Fruit fly (Drosophila melanogaster) whole organism, embryonic: ENCODE measurements around the gene DPCoAC.
A peak's percentile ranks its signal among the peaks of the same experiment; 100 is the strongest.

ENCODE experiments used
- CG10147 ChIP-seq: fragments of 200-800 bp; sonication (Bioruptor generic); optimal IDR thresholded peaks from 2 replicates; lab custom pipeline; 2019; ENCODE audit warnings: missing biosample characterization, mild to moderate bottlenecking, missing genetic modification characterization, moderate library complexity
- CG12219 ChIP-seq: fragments of 200-800 bp; sonication (Bioruptor generic); optimal IDR thresholded peaks from 3 replicates; lab custom pipeline; 2018; ENCODE audit warnings: missing biosample characterization, mild to moderate bottlenecking, missing genetic modification characterization
- CG13894 ChIP-seq: fragments of 200-800 bp; sonication (Bioruptor generic); optimal IDR thresholded peaks from 3 replicates; lab custom pipeline; 2018; ENCODE audit warnings: missing biosample characterization, mild to moderate bottlenecking, missing genetic modification characterization, moderate library complexity
- CG15073 ChIP-seq: fragments of 200-800 bp; sonication (Bioruptor generic); optimal IDR thresholded peaks from 2 replicates; lab custom pipeline; 2016; ENCODE audit warnings: missing biosample characterization, missing genetic modification characterization
- CG15269 ChIP-seq: fragments of 200-800 bp; sonication (Bioruptor generic); optimal IDR thresholded peaks from 2 replicates; lab custom pipeline; 2018; ENCODE audit warnings: missing biosample characterization, mild to moderate bottlenecking, missing genetic modification characterization, moderate library complexity
- CG15479 ChIP-seq: fragments of 200-800 bp; sonication (Bioruptor generic); optimal IDR thresholded peaks from 3 replicates; lab custom pipeline; 2019; ENCODE audit warnings: missing biosample characterization, mild to moderate bottlenecking, missing genetic modification characterization, moderate library complexity
- CG16813 ChIP-seq: fragments of 200-800 bp; sonication (Bioruptor generic); IDR thresholded peaks from 3 replicates; pipeline ENCODE4 v1.3.6; 2022; ENCODE audit warnings: missing biosample characterization, missing genetic modification characterization; ENCODE audit not compliant: partially characterized antibody
- CG17612 ChIP-seq: fragments of 200-800 bp; sonication (Bioruptor generic); IDR thresholded peaks from 2 replicates; pipeline ENCODE4 v1.3.6; 2022; ENCODE audit warnings: missing biosample characterization, missing genetic modification characterization
- CG2129 ChIP-seq: fragments of 200-800 bp; sonication (Bioruptor generic); IDR thresholded peaks from 2 replicates; pipeline ENCODE4 v1.3.6; 2022; ENCODE audit warnings: missing biosample characterization, missing genetic modification characterization; ENCODE audit not compliant: partially characterized antibody
- CG2202 ChIP-seq: fragments of 200-800 bp; sonication (Bioruptor generic); optimal IDR thresholded peaks from 2 replicates; lab custom pipeline; 2018; ENCODE audit warnings: missing biosample characterization, mild to moderate bottlenecking, missing genetic modification characterization
- CG2678 ChIP-seq: fragments of 200-800 bp; sonication (Bioruptor generic); optimal IDR thresholded peaks from 3 replicates; lab custom pipeline; 2019; ENCODE audit warnings: missing biosample characterization, mild to moderate bottlenecking, missing genetic modification characterization, moderate library complexity
- CG2875 ChIP-seq: fragments of 200-800 bp; sonication (Bioruptor generic); optimal IDR thresholded peaks from 2 replicates; lab custom pipeline; 2017; ENCODE audit warnings: missing biosample characterization, mild to moderate bottlenecking, missing genetic modification characterization, missing genetic modification reagents
- CG3065 ChIP-seq: fragments of 200-800 bp; sonication (Bioruptor generic); optimal IDR thresholded peaks from 2 replicates; lab custom pipeline; 2016; ENCODE audit warnings: missing biosample characterization, missing genetic modification characterization
- CG6813 ChIP-seq: fragments of 200-800 bp; sonication (Bioruptor generic); optimal IDR thresholded peaks from 2 replicates; lab custom pipeline; 2017; ENCODE audit warnings: missing biosample characterization, missing genetic modification characterization, mild to moderate bottlenecking, moderate library complexity, missing genetic modification reagents
- CG7928 ChIP-seq: fragments of 200-800 bp; sonication (Bioruptor generic); optimal IDR thresholded peaks from 2 replicates; lab custom pipeline; 2017; ENCODE audit warnings: missing biosample characterization, mild to moderate bottlenecking, missing genetic modification characterization
- CG8089 ChIP-seq: fragments of 200-800 bp; sonication (Bioruptor generic); optimal IDR thresholded peaks from 3 replicates; lab custom pipeline; 2016; ENCODE audit warnings: missing biosample characterization, missing genetic modification characterization
- CTCF ChIP-seq: fragments of 200-800 bp; sonication (Bioruptor generic); optimal IDR thresholded peaks from 2 replicates; lab custom pipeline; 2017; ENCODE audit warnings: missing biosample characterization, mild to moderate bottlenecking, missing genetic modification characterization, moderate library complexity
- Camta ChIP-seq: fragments of 200-800 bp; sonication (Bioruptor generic); optimal IDR thresholded peaks from 2 replicates; lab custom pipeline; 2016; ENCODE audit warnings: missing biosample characterization, missing genetic modification characterization
- Chrac-16 ChIP-seq: fragments of 200-800 bp; sonication (Bioruptor generic); optimal IDR thresholded peaks from 3 replicates; lab custom pipeline; 2016; ENCODE audit warnings: missing biosample characterization, missing genetic modification characterization
- CkIIα-i1 ChIP-seq: fragments of 200-800 bp; sonication (Bioruptor generic); IDR thresholded peaks from 2 replicates; pipeline ENCODE4 v1.3.6; 2022; ENCODE audit warnings: missing biosample characterization, missing genetic modification characterization
- D19B ChIP-seq: fragments of 200-800 bp; sonication (Bioruptor generic); optimal IDR thresholded peaks from 2 replicates; lab custom pipeline; 2017; ENCODE audit warnings: missing biosample characterization, mild to moderate bottlenecking, missing genetic modification characterization
- Hr3 ChIP-seq: fragments of 200-800 bp; sonication (Bioruptor generic); optimal IDR thresholded peaks from 3 replicates; lab custom pipeline; 2016; ENCODE audit warnings: missing biosample characterization, missing genetic modification characterization
- Hr39 ChIP-seq: fragments of >200 bp; optimal IDR thresholded peaks from 2 replicates; lab custom pipeline; 2017
- Hr51 ChIP-seq, 2 experiments: fragments of 200-800 bp; sonication (Bioruptor generic); optimal IDR thresholded peaks; 2 replicates in 1 of 2; 3 replicates in 1 of 2; lab custom pipeline; 2016 to 2018; ENCODE audit warnings: missing biosample characterization in 2 of 2, missing genetic modification characterization in 2 of 2, mild to moderate bottlenecking in 1 of 2, moderate library complexity in 1 of 2
- MTF-1 ChIP-seq: fragments of 200-800 bp; sonication (Bioruptor generic); optimal IDR thresholded peaks from 2 replicates; lab custom pipeline; 2018; ENCODE audit warnings: missing biosample characterization, mild to moderate bottlenecking, missing genetic modification characterization, borderline replicate concordance
- Meics ChIP-seq: fragments of 200-800 bp; sonication (Bioruptor generic); optimal IDR thresholded peaks from 2 replicates; lab custom pipeline; 2017; ENCODE audit warnings: missing biosample characterization, mild to moderate bottlenecking, missing genetic modification characterization
- Opbp ChIP-seq: fragments of 200-800 bp; sonication (Bioruptor generic); IDR thresholded peaks from 3 replicates; pipeline ENCODE4 v1.3.6; 2022; ENCODE audit warnings: missing biosample characterization, missing genetic modification characterization; ENCODE audit not compliant: partially characterized antibody
- Pdp1 ChIP-seq, 2 experiments: fragments of 200-800 bp; sonication (Bioruptor generic); optimal IDR thresholded peaks; 3 replicates each; lab custom pipeline; 2016; ENCODE audit warnings: missing biosample characterization in 2 of 2, missing genetic modification characterization in 2 of 2, mild to moderate bottlenecking in 1 of 2, moderate library complexity in 1 of 2
- Stat92E ChIP-seq, 3 experiments: fragments of >200 bp in 2 of 3; fragments of 200-800 bp in 1 of 3; sonication (Bioruptor generic) in 1 of 3; optimal IDR thresholded peaks; 2 replicates each; lab custom pipeline; 2017 to 2019; ENCODE audit warnings: missing biosample characterization in 3 of 3, missing genetic modification characterization in 3 of 3, mild to moderate bottlenecking in 1 of 3, moderate library complexity in 1 of 3
- Xrp1 ChIP-seq: fragments of 200-800 bp; sonication (Bioruptor generic); IDR thresholded peaks from 2 replicates; pipeline ENCODE4 v1.3.6; 2022; ENCODE audit warnings: missing biosample characterization, missing genetic modification characterization
- cad ChIP-seq: fragments of >200 bp; optimal IDR thresholded peaks from 2 replicates; lab custom pipeline; 2017; ENCODE audit warnings: missing biosample characterization, missing genetic modification characterization
- chif ChIP-seq, 2 experiments: fragments of 200-800 bp; sonication (Bioruptor generic); optimal IDR thresholded peaks; 3 replicates each; lab custom pipeline; 2016; ENCODE audit warnings: missing biosample characterization in 2 of 2, missing genetic modification characterization in 2 of 2
- chm ChIP-seq: fragments of 200-800 bp; sonication (Bioruptor generic); IDR thresholded peaks from 2 replicates; pipeline ENCODE4 v1.3.6; 2022; ENCODE audit warnings: missing biosample characterization, missing genetic modification characterization
- crc ChIP-seq: fragments of 200-800 bp; sonication (Bioruptor generic); optimal IDR thresholded peaks from 2 replicates; lab custom pipeline; 2016; ENCODE audit warnings: missing biosample characterization, missing genetic modification characterization
- ewg ChIP-seq: fragments of 200-800 bp; sonication (Bioruptor generic); optimal IDR thresholded peaks from 3 replicates; lab custom pipeline; 2017; ENCODE audit warnings: mild to moderate bottlenecking, missing biosample characterization, missing genetic modification reagents, missing genetic modification characterization
- fru ChIP-seq: fragments of >200 bp; optimal IDR thresholded peaks from 2 replicates; lab custom pipeline; 2017
- lov ChIP-seq, 2 experiments: fragments of 200-800 bp in 1 of 2; fragments of >200 bp in 1 of 2; sonication (Bioruptor generic) in 1 of 2; IDR thresholded peaks in 1 of 2; optimal IDR thresholded peaks in 1 of 2; 2 replicates in 1 of 2; 3 replicates in 1 of 2; pipeline versions ENCODE4 v1.3.6 to Lab custom; 2017 to 2022; ENCODE audit warnings: missing biosample characterization in 1 of 2, missing genetic modification characterization in 1 of 2
- oc ChIP-seq: fragments of 200-800 bp; sonication (Bioruptor generic); optimal IDR thresholded peaks from 2 replicates; lab custom pipeline; 2018; ENCODE audit warnings: missing biosample characterization, mild to moderate bottlenecking, missing genetic modification characterization, moderate library complexity
- pros ChIP-seq: fragments of 200-800 bp; sonication (Bioruptor generic); optimal IDR thresholded peaks from 3 replicates; lab custom pipeline; 2019; ENCODE audit warnings: missing biosample characterization, mild to moderate bottlenecking, missing genetic modification characterization, moderate library complexity
- slp2 ChIP-seq: fragments of 200-800 bp; sonication (Bioruptor generic); optimal IDR thresholded peaks from 2 replicates; lab custom pipeline; 2016; ENCODE audit warnings: missing biosample characterization, missing genetic modification characterization
- sqz ChIP-seq: fragments of 200-800 bp; sonication (Bioruptor generic); optimal IDR thresholded peaks from 3 replicates; lab custom pipeline; 2018; ENCODE audit warnings: missing biosample characterization, mild to moderate bottlenecking, missing genetic modification characterization
- tap ChIP-seq: fragments of 200-800 bp; optimal IDR thresholded peaks from 3 replicates; lab custom pipeline; 2019; ENCODE audit warnings: missing biosample characterization, mild to moderate bottlenecking, missing genetic modification characterization, moderate library complexity
- tna ChIP-seq: fragments of 200-800 bp; sonication (Bioruptor generic); IDR thresholded peaks from 2 replicates; pipeline ENCODE4 v1.3.6; 2022; ENCODE audit warnings: missing biosample characterization, missing genetic modification characterization; ENCODE audit not compliant: partially characterized antibody
- twi ChIP-seq: fragments of 200-800 bp; optimal IDR thresholded peaks from 2 replicates; lab custom pipeline; 2019; ENCODE audit warnings: missing biosample characterization, mild to moderate bottlenecking, missing genetic modification characterization, moderate library complexity
- vnd ChIP-seq: fragments of 200-800 bp; sonication (Bioruptor generic); IDR thresholded peaks from 3 replicates; pipeline ENCODE4 v1.3.6; 2022; ENCODE audit warnings: missing biosample characterization, missing genetic modification characterization; ENCODE audit not compliant: partially characterized antibody
- vvl ChIP-seq: fragments of 200-800 bp; sonication (Bioruptor generic); IDR thresholded peaks from 2 replicates; pipeline ENCODE4 v1.3.6; 2022; ENCODE audit warnings: missing biosample characterization, missing genetic modification characterization

Gene DPCoAC

dm6 chr3R:20597407-20598325 is 40.2 kb upstream of the DPCoAC start (continued):
- no peak for TF ChIP-seq lov (optimal IDR thresholded peaks at IDR 0.05; lab: Kevin White, UChicago)
- 0 out of 3 replicates have a peak, but pooled peaks have one; percentile 30 for TF ChIP-seq lov (GFP tag; IDR thresholded peaks at IDR 0.05; lab: Robert Waterston, UW)
- peak; percentile 18 for TF ChIP-seq CG15479 (GFP tag; lab: Kevin White, UChicago)
- TF ChIP-seq sqz, result no peak
- no peak for TF ChIP-seq Hr3 (GFP tag; lab: Kevin White, UChicago)

dm6 chr3R:20596337-20596962 is 39.0 kb upstream of the DPCoAC start:
- TF ChIP-seq Hr51 (GFP tag; optimal IDR thresholded peaks at IDR 0.05; lab: Kevin White, UChicago) (no peak), CG2129 (no peak), slp2 (GFP tag; lab: Kevin White, UChicago) (no peak), Camta (GFP tag; lab: Kevin White, UChicago) (no peak), Opbp (GFP tag; lab: Robert Waterston, UW) (no peak), CTCF (GFP tag; lab: Kevin White, UChicago) (no peak), CG17612 (GFP tag; lab: Robert Waterston, UW) (no peak), fru (lab: Kevin White, UChicago) (no peak), CG13894 (peak; percentile 17), CG16813 (no peak), CG2202 (tag; lab: Kevin White, UChicago) (no peak), CG15073 (no peak), D19B (no peak), Stat92E (GFP tag; optimal IDR thresholded peaks at IDR 0.05; lab: Kevin White, UChicago) (peak in 1 of 3 experiments; percentile 61), tap (tag; lab: Kevin White, UChicago) (no peak), CG12219 (GFP tag; lab: Kevin White, UChicago) (no peak), Xrp1 (GFP tag; lab: Robert Waterston, UW) (no peak), CG7928 (no peak), CG2678 (no peak), ewg (GFP tag; lab: Kevin White, UChicago) (no peak), Pdp1 (GFP tag; optimal IDR thresholded peaks at IDR 0.05; lab: Kevin White, UChicago) (no peak), vvl (GFP tag; lab: Robert Waterston, UW) (peak; percentile 61; the same call in 1 of the 2 replicates), oc (tag; lab: Kevin White, UChicago) (no peak), Meics (no peak), tna (GFP tag; lab: Robert Waterston, UW) (no peak), Hr39 (lab: Kevin White, UChicago) (no peak), vnd (no peak), CG2875 (no peak), pros (GFP tag; lab: Kevin White, UChicago) (peak; percentile 48), CG3065 (GFP tag; lab: Kevin White, UChicago) (no peak), chm (no peak), chif (GFP tag; optimal IDR thresholded peaks at IDR 0.05; lab: Kevin White, UChicago) (no peak), twi (tag; lab: Kevin White, UChicago) (peak; percentile 54), crc (GFP tag; lab: Kevin White, UChicago) (no peak), CG8089 (no peak), MTF-1 (GFP tag; lab: Kevin White, UChicago) (no peak), Chrac-16 (GFP tag; lab: Kevin White, UChicago) (no peak), CG6813 (GFP tag; lab: Kevin White, UChicago) (no peak), CkIIα-i1 (GFP tag; lab: Robert Waterston, UW) (no peak), CG10147 (no peak), cad (GFP tag; lab: Kevin White, UChicago) (peak; percentile 24), CG15269 (tag; lab: Kevin White, UChicago) (no peak)
